Fruit fly (Drosophila melanogaster) whole organism, embryonic: Measurements from ENCODE around the gene Fatp1.

Source experiments
- ATbp ChIP-seq: fragments of 200-800 bp; sonication (Bioruptor generic); optimal IDR thresholded peaks from 2 replicates; lab custom pipeline; 2017; ENCODE audit warnings: missing biosample characterization, mild to moderate bottlenecking, missing genetic modification characterization, missing genetic modification reagents
- Adf1 ChIP-seq: fragments of 200-800 bp; sonication (Bioruptor generic); IDR thresholded peaks from 2 replicates; pipeline ENCODE4 v1.3.6; 2022; ENCODE audit warnings: missing biosample characterization, missing genetic modification characterization
- CG12071 ChIP-seq: fragments of 200-800 bp; sonication (Bioruptor generic); optimal IDR thresholded peaks from 3 replicates; lab custom pipeline; 2018; ENCODE audit warnings: missing biosample characterization, mild to moderate bottlenecking, missing genetic modification characterization
- CG13894 ChIP-seq: fragments of 200-800 bp; sonication (Bioruptor generic); optimal IDR thresholded peaks from 3 replicates; lab custom pipeline; 2018; ENCODE audit warnings: missing biosample characterization, mild to moderate bottlenecking, missing genetic modification characterization, moderate library complexity
- CG14710 ChIP-seq: fragments of 200-800 bp; sonication (Bioruptor generic); optimal IDR thresholded peaks from 3 replicates; lab custom pipeline; 2019; ENCODE audit warnings: missing biosample characterization, mild to moderate bottlenecking, missing genetic modification characterization, moderate library complexity
- CG1529 ChIP-seq: fragments of 200-800 bp; sonication (Bioruptor generic); optimal IDR thresholded peaks from 3 replicates; lab custom pipeline; 2018; ENCODE audit warnings: missing biosample characterization, missing genetic modification characterization
- CG17829 ChIP-seq: fragments of 200-800 bp; optimal IDR thresholded peaks from 2 replicates; lab custom pipeline; 2019; ENCODE audit warnings: missing biosample characterization, mild to moderate bottlenecking, missing genetic modification characterization, moderate library complexity
- CG18011 ChIP-seq: fragments of 200-800 bp; sonication (Bioruptor generic); optimal IDR thresholded peaks from 2 replicates; lab custom pipeline; 2017; ENCODE audit warnings: missing biosample characterization, missing genetic modification characterization, mild to moderate bottlenecking, moderate library complexity, missing genotype
- CG18619 ChIP-seq: fragments of 200-800 bp; sonication (Bioruptor generic); optimal IDR thresholded peaks from 3 replicates; lab custom pipeline; 2017; ENCODE audit warnings: missing biosample characterization, mild to moderate bottlenecking, missing genetic modification characterization
- CG2120 ChIP-seq: fragments of 200-800 bp; sonication (Bioruptor generic); optimal IDR thresholded peaks from 3 replicates; lab custom pipeline; 2016; ENCODE audit warnings: missing biosample characterization, missing genetic modification characterization
- CG31224 ChIP-seq: fragments of 200-800 bp; sonication (Bioruptor generic); IDR thresholded peaks from 2 replicates; pipeline ENCODE4 v1.3.6; 2022; ENCODE audit warnings: missing biosample characterization, missing genetic modification characterization
- CG31441 ChIP-seq: fragments of 200-800 bp; sonication (Bioruptor generic); IDR thresholded peaks from 2 replicates; pipeline ENCODE4 v1.3.6; 2022; ENCODE audit warnings: missing biosample characterization, missing genetic modification characterization
- CG42726 ChIP-seq: fragments of 200-800 bp; sonication (Bioruptor generic); IDR thresholded peaks from 2 replicates; pipeline ENCODE4 v1.3.6; 2022; ENCODE audit warnings: missing biosample characterization, missing genetic modification characterization; ENCODE audit not compliant: partially characterized antibody
- CG4360 ChIP-seq: fragments of 200-800 bp; sonication (Bioruptor generic); IDR thresholded peaks from 2 replicates; pipeline ENCODE4 v1.3.6; 2022; ENCODE audit warnings: missing biosample characterization, missing genetic modification characterization
- CG4424 ChIP-seq: fragments of 200-800 bp; sonication (Bioruptor generic); optimal IDR thresholded peaks from 3 replicates; lab custom pipeline; 2016; ENCODE audit warnings: missing biosample characterization, missing genetic modification characterization
- CG7987 ChIP-seq: fragments of 200-800 bp; sonication (Bioruptor generic); optimal IDR thresholded peaks from 2 replicates; lab custom pipeline; 2018; ENCODE audit warnings: missing biosample characterization, mild to moderate bottlenecking, missing genetic modification characterization, moderate library complexity
- CTCF ChIP-seq: fragments of 200-800 bp; sonication (Bioruptor generic); optimal IDR thresholded peaks from 2 replicates; lab custom pipeline; 2017; ENCODE audit warnings: missing biosample characterization, mild to moderate bottlenecking, missing genetic modification characterization, moderate library complexity
- Dip3 ChIP-seq: fragments of 200-800 bp; sonication (Bioruptor generic); optimal IDR thresholded peaks from 3 replicates; lab custom pipeline; 2016; ENCODE audit warnings: missing biosample characterization, missing genetic modification characterization
- Doc3 ChIP-seq: fragments of 200-800 bp; sonication (Bioruptor generic); IDR thresholded peaks from 3 replicates; pipeline ENCODE4 v1.3.6; 2022; ENCODE audit warnings: missing biosample characterization, missing genetic modification characterization; ENCODE audit not compliant: partially characterized antibody
- Gug ChIP-seq: fragments of 200-800 bp; sonication (Bioruptor generic); IDR thresholded peaks from 4 replicates; pipeline ENCODE4 v1.3.6; 2022; ENCODE audit warnings: missing biosample characterization, missing genetic modification characterization
- Mad ChIP-seq: fragments of 200-800 bp; sonication (Bioruptor generic); optimal IDR thresholded peaks from 2 replicates; lab custom pipeline; 2016; ENCODE audit warnings: missing biosample characterization, missing genetic modification characterization
- Med ChIP-seq: fragments of 200-800 bp; sonication (Bioruptor generic); peaks from one replicate; lab custom pipeline; 2016; ENCODE audit warnings: missing biosample characterization, missing genetic modification characterization, mild to moderate bottlenecking, inconsistent platforms, moderate library complexity
- Neu2 ChIP-seq: fragments of 200-800 bp; sonication (Bioruptor generic); optimal IDR thresholded peaks from 3 replicates; lab custom pipeline; 2016; ENCODE audit warnings: missing biosample characterization, missing genetic modification characterization, borderline replicate concordance
- Nf-YC ChIP-seq: fragments of 200-800 bp; optimal IDR thresholded peaks from 3 replicates; lab custom pipeline; 2019; ENCODE audit warnings: missing biosample characterization, mild to moderate bottlenecking, missing genetic modification characterization, moderate library complexity
- Oli ChIP-seq: fragments of 200-800 bp; sonication (Bioruptor generic); optimal IDR thresholded peaks from 2 replicates; lab custom pipeline; 2018; ENCODE audit warnings: missing biosample characterization, mild to moderate bottlenecking, missing genetic modification characterization, moderate library complexity
- Scr ChIP-seq: fragments of 200-800 bp; sonication (Bioruptor generic); IDR thresholded peaks from 2 replicates; pipeline ENCODE4 v1.3.6; 2022; ENCODE audit warnings: missing biosample characterization, missing genetic modification characterization; ENCODE audit not compliant: partially characterized antibody
- Trl ChIP-seq, 3 experiments: fragments of >200 bp in 2 of 3; fragments of 200-800 bp in 1 of 3; sonication (Bioruptor generic) in 1 of 3; optimal IDR thresholded peaks; 2 replicates in 1 of 3; 3 replicates in 2 of 3; lab custom pipeline; 2016 to 2017; ENCODE audit warnings: missing biosample characterization in 1 of 3, missing genetic modification characterization in 1 of 3
- Vsx1 ChIP-seq: fragments of 200-800 bp; sonication (Bioruptor generic); optimal IDR thresholded peaks from 2 replicates; lab custom pipeline; 2017; ENCODE audit warnings: missing biosample characterization, mild to moderate bottlenecking, missing genetic modification characterization, missing genetic modification reagents
- abd-A ChIP-seq: fragments of 200-800 bp; sonication (Bioruptor generic); optimal IDR thresholded peaks from 3 replicates; lab custom pipeline; 2019; ENCODE audit warnings: missing biosample characterization, mild to moderate bottlenecking, missing genetic modification characterization, moderate library complexity
- al ChIP-seq: fragments of 200-800 bp; sonication (Bioruptor generic); IDR thresholded peaks from 2 replicates; pipeline ENCODE4 v1.3.6; 2022; ENCODE audit warnings: missing biosample characterization, missing genetic modification characterization
- ash1 ChIP-seq: fragments of 200-800 bp; sonication (Bioruptor generic); optimal IDR thresholded peaks from 2 replicates; lab custom pipeline; 2018; ENCODE audit warnings: missing biosample characterization, mild to moderate bottlenecking, missing genetic modification characterization
- ato ChIP-seq: fragments of 200-800 bp; sonication (Bioruptor generic); IDR thresholded peaks from 2 replicates; pipeline ENCODE4 v1.3.6; 2022; ENCODE audit warnings: missing biosample characterization, missing genetic modification characterization; ENCODE audit not compliant: partially characterized antibody
- caup ChIP-seq: fragments of 200-800 bp; sonication (Bioruptor generic); optimal IDR thresholded peaks from 3 replicates; lab custom pipeline; 2017; ENCODE audit warnings: missing biosample characterization, mild to moderate bottlenecking, missing genetic modification characterization, moderate library complexity; ENCODE audit not compliant: severe bottlenecking
- chinmo ChIP-seq: fragments of 200-800 bp; sonication (Bioruptor generic); IDR thresholded peaks from 4 replicates; pipeline ENCODE4 v1.3.6; 2022; ENCODE audit warnings: missing biosample characterization, missing genetic modification characterization; ENCODE audit not compliant: partially characterized antibody
- crp ChIP-seq, 2 experiments: fragments of 200-800 bp; sonication (Bioruptor generic); optimal IDR thresholded peaks; 2 replicates in 1 of 2; 3 replicates in 1 of 2; lab custom pipeline; 2017; ENCODE audit warnings: missing biosample characterization in 2 of 2, missing genetic modification characterization in 2 of 2, mild to moderate bottlenecking in 1 of 2, moderate library complexity in 1 of 2
- da ChIP-seq: fragments of 200-800 bp; sonication (Bioruptor generic); optimal IDR thresholded peaks from 2 replicates; lab custom pipeline; 2016; ENCODE audit warnings: missing biosample characterization, missing genetic modification characterization
- dmrt99B ChIP-seq: fragments of 200-800 bp; sonication (Bioruptor generic); optimal IDR thresholded peaks from 2 replicates; lab custom pipeline; 2018; ENCODE audit warnings: missing biosample characterization, mild to moderate bottlenecking, missing genetic modification characterization, moderate library complexity
- dysf ChIP-seq: fragments of 200-800 bp; sonication (Bioruptor generic); IDR thresholded peaks from 3 replicates; pipeline ENCODE4 v1.3.6; 2022; ENCODE audit warnings: missing biosample characterization, missing genetic modification characterization
- ems ChIP-seq: fragments of 200-800 bp; sonication (Bioruptor generic); optimal IDR thresholded peaks from 3 replicates; lab custom pipeline; 2016; ENCODE audit warnings: missing biosample characterization, missing genetic modification characterization
- gce ChIP-seq: fragments of 200-800 bp; sonication (Bioruptor generic); IDR thresholded peaks from 3 replicates; pipeline ENCODE4 v1.3.6; 2022; ENCODE audit warnings: missing biosample characterization, missing genetic modification characterization
- ham ChIP-seq: fragments of 200-800 bp; sonication (Bioruptor generic); IDR thresholded peaks from 2 replicates; pipeline ENCODE4 v1.3.6; 2022; ENCODE audit warnings: missing biosample characterization, missing genetic modification characterization
- ken ChIP-seq: fragments of 200-800 bp; sonication (Bioruptor generic); IDR thresholded peaks from 3 replicates; pipeline ENCODE4 v1.3.6; 2022; ENCODE audit warnings: missing biosample characterization, missing genetic modification characterization
- lilli ChIP-seq: fragments of 200-800 bp; sonication (Bioruptor generic); optimal IDR thresholded peaks from 3 replicates; lab custom pipeline; 2016; ENCODE audit warnings: missing biosample characterization, missing genetic modification characterization
- nmo ChIP-seq: fragments of 200-800 bp; sonication (Bioruptor generic); optimal IDR thresholded peaks from 2 replicates; lab custom pipeline; 2018; ENCODE audit warnings: missing biosample characterization, mild to moderate bottlenecking, missing genetic modification characterization, moderate library complexity
- shn ChIP-seq: fragments of 200-800 bp; sonication (Bioruptor generic); optimal IDR thresholded peaks from 3 replicates; lab custom pipeline; 2016; ENCODE audit warnings: missing biosample characterization, missing genetic modification characterization
- slbo ChIP-seq: fragments of 200-800 bp; sonication (Bioruptor generic); IDR thresholded peaks from 2 replicates; pipeline ENCODE4 v1.3.6; 2022; ENCODE audit warnings: missing biosample characterization, missing genetic modification characterization
- sob ChIP-seq: fragments of 200-800 bp; sonication (Bioruptor generic); IDR thresholded peaks from 2 replicates; pipeline ENCODE4 v1.3.6; 2022; ENCODE audit warnings: missing biosample characterization, missing genetic modification characterization
- ssp ChIP-seq: fragments of 200-800 bp; sonication (Bioruptor generic); IDR thresholded peaks from 2 replicates; pipeline ENCODE4 v1.3.6; 2022; ENCODE audit warnings: missing biosample characterization, missing genetic modification characterization

Fatp1 gene

DNA sequence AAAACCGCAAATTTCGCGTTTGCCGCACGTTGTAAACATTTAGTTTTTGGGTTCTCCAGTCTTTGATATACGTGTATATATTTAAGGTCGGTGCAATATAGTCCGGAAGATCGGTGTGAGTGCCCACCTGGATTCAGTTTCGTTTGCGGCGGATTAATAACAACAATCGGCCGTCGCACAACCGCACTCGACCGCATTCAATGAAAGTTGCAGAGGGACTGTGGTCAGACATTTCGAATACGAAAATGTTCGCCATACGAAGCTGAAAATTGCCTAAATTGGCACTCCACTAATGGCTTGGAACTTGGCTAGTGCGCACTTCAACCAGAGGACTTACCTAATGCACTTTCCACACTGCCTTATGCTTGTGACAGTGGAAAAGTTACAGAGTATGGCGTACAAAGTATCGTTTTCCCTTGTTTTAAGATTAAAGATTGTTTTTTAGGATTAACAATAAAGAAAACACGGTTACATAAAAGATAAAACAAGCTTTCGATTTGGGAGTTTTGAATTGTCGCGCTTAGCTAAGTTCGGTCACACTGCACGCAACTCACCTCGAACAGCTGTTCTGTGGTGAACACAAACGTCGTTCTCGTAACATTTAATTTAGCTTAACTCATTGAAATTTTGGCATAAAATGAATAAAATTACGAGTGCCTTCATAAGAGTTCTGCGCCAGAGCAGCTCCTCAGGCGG is 10.3 kb downstream of the Fatp1 start, which contains the start of the genes Myo31DF and CG6094 (continued):
- TF ChIP-seq Neu2 (GFP tag; lab: Kevin White, UChicago) (no peak), CTCF (peak; percentile 75), ATbp (GFP tag; lab: Kevin White, UChicago) (peak; percentile 28), lilli (GFP tag; lab: Kevin White, UChicago) (peak; percentile 51), ham (GFP tag; lab: Robert Waterston, UW) (no peak), crp (GFP tag; optimal IDR thresholded peaks at IDR 0.05; lab: Kevin White, UChicago) (peak; percentile 76 to 98), ato (GFP tag; lab: Robert Waterston, UW) (peak; percentile 64; the same call in 1 of the 2 replicates), Doc3 (no peak), CG14710 (tag; lab: Kevin White, UChicago) (peak; percentile 81), Nf-YC (tag; lab: Kevin White, UChicago) (peak; percentile 19), ems (GFP tag; lab: Kevin White, UChicago) (peak; percentile 68), CG31224 (GFP tag; lab: Robert Waterston, UW) (no peak; the same call in 1 of the 2 replicates), sob (peak; percentile 46; the same call in 1 of the 2 replicates), al (GFP tag; lab: Robert Waterston, UW) (0 out of 2 replicates have a peak, but pooled peaks have one; percentile 4), Gug (GFP tag; lab: Robert Waterston, UW) (peak; percentile 46; the same call in 1 of the 4 replicates), Adf1 (GFP tag; lab: Robert Waterston, UW) (peak; percentile 15; the same call in 1 of the 2 replicates), Med (GFP tag; lab: Kevin White, UChicago) (peak; percentile 93), dmrt99B (tag; lab: Kevin White, UChicago) (no peak), abd-A (peak; percentile 15), Mad (GFP tag; lab: Kevin White, UChicago) (peak; percentile 46), CG1529 (GFP tag; lab: Kevin White, UChicago) (no peak), CG13894 (tag; lab: Kevin White, UChicago) (peak; percentile 19), slbo (GFP tag; lab: Robert Waterston, UW) (peak; percentile 65), chinmo (peak; percentile 80), CG18619 (GFP tag; lab: Kevin White, UChicago) (no peak), CG4360 (peak; percentile 10; the same call in 1 of the 2 replicates), gce (GFP tag; lab: Robert Waterston, UW) (no peak), CG31441 (GFP tag; lab: Robert Waterston, UW) (no peak), ssp (GFP tag; lab: Robert Waterston, UW) (peak; percentile 99), Oli (tag; lab: Kevin White, UChicago) (no peak), Dip3 (no peak), ash1 (GFP tag; lab: Kevin White, UChicago) (peak; percentile 20), dysf (0 out of 3 replicates have a peak, but pooled peaks have one; percentile 28), Vsx1 (GFP tag; lab: Kevin White, UChicago) (peak; percentile 59), CG4424 (GFP tag; lab: Kevin White, UChicago) (peak; percentile 25), CG18011 (peak; percentile 27), Scr (0 out of 2 replicates have a peak, but pooled peaks have one; percentile 29), ken (peak; percentile 7; the same call in 1 of the 3 replicates), da (GFP tag; lab: Kevin White, UChicago) (peak; percentile 24), nmo (peak; percentile 78), caup (GFP tag; lab: Kevin White, UChicago) (peak; percentile 37), CG17829 (tag; lab: Kevin White, UChicago) (peak; percentile 45), CG12071 (peak; percentile 40), CG7987 (GFP tag; lab: Kevin White, UChicago) (peak; percentile 55), CG2120 (GFP tag; lab: Kevin White, UChicago) (peak; percentile 47), CG42726 (peak; percentile 75), shn (GFP tag; lab: Kevin White, UChicago) (peak; percentile 45), Trl (optimal IDR thresholded peaks at IDR 0.05; lab: Kevin White, UChicago) (no peak), Trl (GFP tag; optimal IDR thresholded peaks at IDR 0.05; lab: Kevin White, UChicago) (no peak)
